Worm (Caenorhabditis elegans) whole organism, late embryonic: ENCODE results near the gene Y48C3A.5.

Source experiments
- ceh-24 ChIP-seq: sonication (generic microtip); optimal IDR thresholded peaks from 2 replicates; lab custom pipeline; 2016; ENCODE audit warnings: mild to moderate bottlenecking, missing genetic modification characterization, missing compliant biosample characterization
- fkh-10 ChIP-seq: fragments of 150-350 bp; optimal IDR thresholded peaks from 2 replicates; lab custom pipeline; 2014; ENCODE audit warnings: missing biosample characterization, missing genetic modification reagents, missing genetic modification characterization

ce11 chrII:13278214-13278613 lies 7.3 kb downstream of the Y48C3A.5 start:
- TF ChIP-seq ceh-24 (tag; lab: Kevin White, UChicago) (no peak), fkh-10 (no peak)
